Fruit fly (Drosophila melanogaster): ENCODE data around the gene CG15864.

The CG15864 gene

dm6 chr3R:8239472-8240301, 8.6 kb upstream of the CG15864 start:
- TF ChIP-seq CG4318 (GFP tag; optimal IDR thresholded peaks at IDR 0.05), result peak; percentile 88
- peak; percentile 79 for TF ChIP-seq Blimp-1 (GFP tag; optimal IDR thresholded peaks at IDR 0.05)
- peak; percentile 69 for TF ChIP-seq CG6854 (GFP tag; optimal IDR thresholded peaks at IDR 0.05)
- TF ChIP-seq vri (GFP tag; optimal IDR thresholded peaks at IDR 0.05), result peak; percentile 71
- TF ChIP-seq Eip93F (GFP tag; optimal IDR thresholded peaks at IDR 0.05), result peak; percentile 64
- peak; percentile 88 for TF ChIP-seq CG16779 (tag; optimal IDR thresholded peaks at IDR 0.05)
- TF ChIP-seq Eip75B (GFP tag; optimal IDR thresholded peaks at IDR 0.05), result peak; percentile 92
- TF ChIP-seq CG1621 (tag; optimal IDR thresholded peaks at IDR 0.05), result peak; percentile 49
- TF ChIP-seq CG6276 (GFP tag; optimal IDR thresholded peaks at IDR 0.05), result peak; percentile 94
- TF ChIP-seq CG6163 (GFP tag; IDR thresholded peaks at IDR 0.05), result peak; percentile 74
- peak; percentile 75 for TF ChIP-seq cyc (GFP tag; optimal IDR thresholded peaks at IDR 0.05)
- TF ChIP-seq CG9139 (GFP tag; optimal IDR thresholded peaks at IDR 0.05), result peak; percentile 61
- TF ChIP-seq CG11762 (GFP tag; optimal IDR thresholded peaks at IDR 0.05; ENCODE audit: insufficient read depth), result peak; percentile 83
- TF ChIP-seq eg (GFP tag; IDR thresholded peaks at IDR 0.05), result peak; percentile 72
- TF ChIP-seq Lpt (GFP tag; optimal IDR thresholded peaks at IDR 0.05), result peak; percentile 68
- TF ChIP-seq Gug (GFP tag; IDR thresholded peaks at IDR 0.05), result peak; percentile 43
- peak; percentile 84 for TF ChIP-seq Ets96B (tag; optimal IDR thresholded peaks at IDR 0.05)
- peak; percentile 90 for TF ChIP-seq Met (GFP tag; optimal IDR thresholded peaks at IDR 0.05)
- TF ChIP-seq svp (GFP tag), result peak; percentile 97
- TF ChIP-seq CG32006 (GFP tag; optimal IDR thresholded peaks at IDR 0.05), result peak; percentile 95
- peak; percentile 90 for TF ChIP-seq Hr4 (GFP tag; optimal IDR thresholded peaks at IDR 0.05)
- peak; percentile 79 for TF ChIP-seq CG8319 (GFP tag; optimal IDR thresholded peaks at IDR 0.05)
- TF ChIP-seq Smox (GFP tag; optimal IDR thresholded peaks at IDR 0.05), result peak; percentile 89
- TF ChIP-seq Sox14 (GFP tag; optimal IDR thresholded peaks at IDR 0.05), result peak; percentile 86
- peak; percentile 88 for TF ChIP-seq CG8632 (GFP tag; optimal IDR thresholded peaks at IDR 0.05)
- peak; percentile 91 for TF ChIP-seq CG3919 (GFP tag; optimal IDR thresholded peaks at IDR 0.05)
- TF ChIP-seq CG10631 (GFP tag; optimal IDR thresholded peaks at IDR 0.05), result peak; percentile 90
- peak; percentile 89 for TF ChIP-seq pdm3 (GFP tag; optimal IDR thresholded peaks at IDR 0.05)
- TF ChIP-seq Eip78C (GFP tag), result peak; percentile 99
- peak; percentile 52 to 97 for TF ChIP-seq salr (GFP tag; optimal IDR thresholded peaks at IDR 0.05)
- TF ChIP-seq CG8119 (GFP tag; IDR thresholded peaks at IDR 0.05), result peak; percentile 86
- TF ChIP-seq Sox15 (GFP tag; optimal IDR thresholded peaks at IDR 0.05), result peak; percentile 88
- TF ChIP-seq Ets21C (GFP tag; optimal IDR thresholded peaks at IDR 0.05), result peak; percentile 68
- peak; percentile 90 for TF ChIP-seq CG6808 (GFP tag; optimal IDR thresholded peaks at IDR 0.05)
- TF ChIP-seq Hr39 (GFP tag; optimal IDR thresholded peaks at IDR 0.05), result peak; percentile 83
- TF ChIP-seq CG15336 (GFP tag; IDR thresholded peaks at IDR 0.05), result peak; percentile 76
- TF ChIP-seq esn (GFP tag; optimal IDR thresholded peaks at IDR 0.05), result peak; percentile 95
- TF ChIP-seq achi (GFP tag; optimal IDR thresholded peaks at IDR 0.05), result peak; percentile 90
- peak; percentile 86 for TF ChIP-seq CG6792 (GFP tag; optimal IDR thresholded peaks at IDR 0.05)
- TF ChIP-seq CG11902 (GFP tag; optimal IDR thresholded peaks at IDR 0.05), result peak; percentile 69
- peak; percentile 40; the same call in 1 of the 2 replicates for TF ChIP-seq CG11294 (GFP tag; IDR thresholded peaks at IDR 0.05)
- peak; percentile 81 for TF ChIP-seq CG10669 (GFP tag; optimal IDR thresholded peaks at IDR 0.05)
- peak; percentile 89 for TF ChIP-seq acj6 (GFP tag; optimal IDR thresholded peaks at IDR 0.05)
- TF ChIP-seq OdsH (GFP tag; optimal IDR thresholded peaks at IDR 0.05), result peak; percentile 90
- peak; percentile 84 for TF ChIP-seq spab (GFP tag; optimal IDR thresholded peaks at IDR 0.05)
- TF ChIP-seq ss (GFP tag; optimal IDR thresholded peaks at IDR 0.05), result peak; percentile 83 to 89
- TF ChIP-seq dsx (GFP tag; optimal IDR thresholded peaks at IDR 0.05; ENCODE audit: poor library complexity, severe bottlenecking), result peak; percentile 69
- TF ChIP-seq Sox102F (GFP tag; optimal IDR thresholded peaks at IDR 0.05), result peak; percentile 89
- TF ChIP-seq CG7368 (GFP tag; optimal IDR thresholded peaks at IDR 0.05), result peak; percentile 77
- TF ChIP-seq CG3032 (tag; optimal IDR thresholded peaks at IDR 0.05), result peak; percentile 88

Data from whole organism, prepupa.